Fruit fly (Drosophila melanogaster) whole organism, embryonic: ENCODE results near the gene CG31681.

Experiments used
- B-H1 ChIP-seq: fragments of 200-800 bp; sonication (Bioruptor generic); IDR thresholded peaks from 3 replicates; pipeline ENCODE4 v1.3.6; 2022; ENCODE audit warnings: missing biosample characterization, missing genetic modification characterization
- Blimp-1 ChIP-seq: fragments of 200-800 bp; sonication (Bioruptor generic); optimal IDR thresholded peaks from 3 replicates; lab custom pipeline; 2018; ENCODE audit warnings: missing biosample characterization, missing genetic modification characterization, mild to moderate bottlenecking, moderate library complexity, missing genetic modification reagents
- Bteb2 ChIP-seq: fragments of 200-800 bp; sonication (Bioruptor generic); optimal IDR thresholded peaks from 2 replicates; lab custom pipeline; 2016; ENCODE audit warnings: missing biosample characterization, missing genetic modification characterization
- CG17359 ChIP-seq: fragments of 200-800 bp; sonication (Bioruptor generic); optimal IDR thresholded peaks from 3 replicates; lab custom pipeline; 2018; ENCODE audit warnings: missing biosample characterization, mild to moderate bottlenecking, missing genetic modification characterization, moderate library complexity
- CG2889 ChIP-seq: fragments of 200-800 bp; sonication (Bioruptor generic); IDR thresholded peaks from 3 replicates; pipeline ENCODE4 v1.3.6; 2022; ENCODE audit warnings: missing biosample characterization, missing genetic modification characterization
- CG31388 ChIP-seq: fragments of 200-800 bp; sonication (Bioruptor generic); optimal IDR thresholded peaks from 2 replicates; lab custom pipeline; 2016; ENCODE audit warnings: missing biosample characterization, missing genetic modification characterization
- CG3838 ChIP-seq: fragments of 200-800 bp; sonication (Bioruptor generic); optimal IDR thresholded peaks from 3 replicates; lab custom pipeline; 2016; ENCODE audit warnings: missing biosample characterization, missing genetic modification characterization
- CG7357 ChIP-seq: fragments of 200-800 bp; sonication (Bioruptor generic); IDR thresholded peaks from 3 replicates; pipeline ENCODE4 v1.3.6; 2022; ENCODE audit warnings: missing biosample characterization, missing genetic modification characterization
- CG7745 ChIP-seq: fragments of 200-800 bp; sonication (Bioruptor generic); optimal IDR thresholded peaks from 2 replicates; lab custom pipeline; 2018; ENCODE audit warnings: missing biosample characterization, mild to moderate bottlenecking, missing genetic modification characterization, moderate library complexity
- CG7963 ChIP-seq: fragments of 200-800 bp; sonication (Bioruptor generic); IDR thresholded peaks from 3 replicates; pipeline ENCODE4 v1.3.6; 2022; ENCODE audit warnings: missing biosample characterization, missing genetic modification characterization; ENCODE audit not compliant: partially characterized antibody
- Dek ChIP-seq: fragments of 200-800 bp; sonication (Bioruptor generic); optimal IDR thresholded peaks from 3 replicates; lab custom pipeline; 2019; ENCODE audit warnings: missing biosample characterization, mild to moderate bottlenecking, missing genetic modification characterization, moderate library complexity
- Dp ChIP-seq: fragments of 200-800 bp; sonication (Bioruptor generic); optimal IDR thresholded peaks from 2 replicates; lab custom pipeline; 2018; ENCODE audit warnings: missing biosample characterization, mild to moderate bottlenecking, missing genetic modification characterization, moderate library complexity
- E2f1 ChIP-seq: fragments of 200-800 bp; sonication (Bioruptor generic); IDR thresholded peaks from 2 replicates; pipeline ENCODE4 v1.3.6; 2022; ENCODE audit warnings: missing biosample characterization, missing genetic modification characterization
- Hmx ChIP-seq: fragments of 200-800 bp; sonication (Bioruptor generic); optimal IDR thresholded peaks from 2 replicates; lab custom pipeline; 2016; ENCODE audit warnings: missing biosample characterization, missing genetic modification characterization
- Max ChIP-seq: fragments of 200-800 bp; sonication (Bioruptor generic); optimal IDR thresholded peaks from 2 replicates; lab custom pipeline; 2016; ENCODE audit warnings: missing biosample characterization, mild to moderate bottlenecking, missing genetic modification characterization
- Meics ChIP-seq: fragments of 200-800 bp; sonication (Bioruptor generic); optimal IDR thresholded peaks from 2 replicates; lab custom pipeline; 2017; ENCODE audit warnings: missing biosample characterization, mild to moderate bottlenecking, missing genetic modification characterization
- Optix ChIP-seq: fragments of 200-800 bp; sonication (Bioruptor generic); IDR thresholded peaks from 3 replicates; pipeline ENCODE4 v1.3.6; 2022; ENCODE audit warnings: missing biosample characterization, missing genetic modification characterization
- PHDP ChIP-seq: fragments of 200-800 bp; sonication (Bioruptor generic); optimal IDR thresholded peaks from 3 replicates; lab custom pipeline; 2018; ENCODE audit warnings: missing biosample characterization, mild to moderate bottlenecking, missing genetic modification characterization, moderate library complexity
- Ptx1 ChIP-seq: fragments of 200-800 bp; sonication (Bioruptor generic); IDR thresholded peaks from 2 replicates; pipeline ENCODE4 v1.3.6; 2022; ENCODE audit warnings: missing biosample characterization, missing genetic modification characterization
- Usf ChIP-seq: fragments of 200-800 bp; sonication (Bioruptor generic); optimal IDR thresholded peaks from 2 replicates; lab custom pipeline; 2017; ENCODE audit warnings: missing genotype, missing biosample characterization, missing genetic modification characterization
- amos ChIP-seq: fragments of 200-800 bp; sonication (Bioruptor generic); IDR thresholded peaks from 2 replicates; pipeline ENCODE4 v1.3.6; 2022; ENCODE audit warnings: missing biosample characterization, missing genetic modification characterization; ENCODE audit not compliant: partially characterized antibody
- ap ChIP-seq: fragments of 200-800 bp; sonication (Bioruptor generic); IDR thresholded peaks from 2 replicates; pipeline ENCODE4 v1.3.6; 2022; ENCODE audit warnings: missing biosample characterization, missing genetic modification characterization
- danr ChIP-seq: fragments of 200-800 bp; sonication (Bioruptor generic); IDR thresholded peaks from 2 replicates; pipeline ENCODE4 v1.3.6; 2022; ENCODE audit warnings: missing biosample characterization, missing genetic modification characterization
- dmrt99B ChIP-seq: fragments of 200-800 bp; sonication (Bioruptor generic); optimal IDR thresholded peaks from 2 replicates; lab custom pipeline; 2018; ENCODE audit warnings: missing biosample characterization, mild to moderate bottlenecking, missing genetic modification characterization, moderate library complexity
- esg ChIP-seq: fragments of 200-800 bp; sonication (Bioruptor generic); conservative IDR thresholded peaks from 2 replicates; pipeline ENCODE4 v1.3.6; 2022; ENCODE audit warnings: missing biosample characterization, missing genetic modification characterization
- eyg ChIP-seq: fragments of 200-800 bp; sonication (Bioruptor generic); optimal IDR thresholded peaks from 3 replicates; lab custom pipeline; 2016; ENCODE audit warnings: missing biosample characterization, missing genetic modification characterization
- fd102C ChIP-seq: fragments of 200-800 bp; sonication (Bioruptor generic); optimal IDR thresholded peaks from 2 replicates; lab custom pipeline; 2018; ENCODE audit warnings: missing biosample characterization, mild to moderate bottlenecking, missing genetic modification characterization, moderate library complexity
- gcm2 ChIP-seq: fragments of 200-800 bp; sonication (Bioruptor generic); optimal IDR thresholded peaks from 2 replicates; lab custom pipeline; 2016; ENCODE audit warnings: missing biosample characterization, missing genetic modification characterization
- gem ChIP-seq: fragments of 200-800 bp; sonication (Bioruptor generic); optimal IDR thresholded peaks from 2 replicates; lab custom pipeline; 2019; ENCODE audit warnings: missing biosample characterization, mild to moderate bottlenecking, missing genetic modification characterization, moderate library complexity
- hkb ChIP-seq, 2 experiments: fragments of 200-800 bp in 1 of 2; fragments of >200 bp in 1 of 2; sonication (Bioruptor generic) in 1 of 2; IDR thresholded peaks in 1 of 2; optimal IDR thresholded peaks in 1 of 2; 2 replicates each; pipeline versions ENCODE4 v1.3.6 to Lab custom; 2017 to 2022; ENCODE audit warnings: missing biosample characterization in 1 of 2, missing genetic modification characterization in 1 of 2
- org-1 ChIP-seq: fragments of 200-800 bp; sonication (Bioruptor generic); optimal IDR thresholded peaks from 2 replicates; lab custom pipeline; 2017; ENCODE audit warnings: missing biosample characterization, missing genetic modification characterization
- pho ChIP-seq: fragments of 200-800 bp; sonication (Bioruptor generic); optimal IDR thresholded peaks from 2 replicates; lab custom pipeline; 2016; ENCODE audit warnings: missing biosample characterization, missing genetic modification characterization
- sens-2 ChIP-seq: fragments of 200-800 bp; sonication (Bioruptor generic); IDR thresholded peaks from 2 replicates; pipeline ENCODE4 v1.3.6; 2022; ENCODE audit warnings: missing biosample characterization, missing genetic modification characterization
- sim ChIP-seq: fragments of 200-800 bp; sonication (Bioruptor generic); IDR thresholded peaks from 2 replicates; pipeline ENCODE4 v1.3.6; 2022; ENCODE audit warnings: missing biosample characterization, missing genetic modification characterization
- sr ChIP-seq: fragments of 200-800 bp; sonication (Bioruptor generic); IDR thresholded peaks from 3 replicates; pipeline ENCODE4 v1.3.6; 2022; ENCODE audit warnings: missing biosample characterization, missing genetic modification characterization
- wor ChIP-seq: fragments of 200-800 bp; sonication (Bioruptor generic); IDR thresholded peaks from 2 replicates; pipeline ENCODE4 v1.3.6; 2022; ENCODE audit warnings: missing biosample characterization, missing genetic modification characterization
- zen2 ChIP-seq: fragments of 200-800 bp; sonication (Bioruptor generic); IDR thresholded peaks from 3 replicates; pipeline ENCODE4 v1.3.6; 2022; ENCODE audit warnings: missing biosample characterization, missing genetic modification characterization; ENCODE audit not compliant: partially characterized antibody
- zfh1 ChIP-seq: fragments of 200-800 bp; sonication (Bioruptor generic); IDR thresholded peaks from 3 replicates; pipeline ENCODE4 v1.3.6; 2022; ENCODE audit warnings: missing biosample characterization, missing genetic modification characterization

CG31681 gene

dm6 chr2L:2290638-2291037, 4.0 kb upstream of the CG31681 start, which contains the start of gene robl22E:
Gene robl22E, minus strand, starts transcription at chr2L:2290738.
- TF ChIP-seq esg (GFP tag; lab: Robert Waterston, UW) (no peak), dmrt99B (tag; lab: Kevin White, UChicago) (no peak), Usf (no peak), zen2 (no peak), PHDP (tag; lab: Kevin White, UChicago) (no peak), hkb (optimal IDR thresholded peaks at IDR 0.05; lab: Kevin White, UChicago) (no peak), hkb (GFP tag; IDR thresholded peaks at IDR 0.05; lab: Robert Waterston, UW) (no peak), gem (tag; lab: Kevin White, UChicago) (no peak), CG7357 (GFP tag; lab: Robert Waterston, UW) (no peak), ap (GFP tag; lab: Robert Waterston, UW) (no peak), fd102C (GFP tag; lab: Kevin White, UChicago) (no peak), gcm2 (GFP tag; lab: Kevin White, UChicago) (no peak)

dm6 chr2L:2289316-2289715, 2.6 kb upstream of the CG31681 start, which contains the start of gene CG17237:
Gene CG17237, minus strand, starts transcription at chr2L:2289416.
- TF ChIP-seq E2f1 (GFP tag; lab: Robert Waterston, UW) = no peak
- TF ChIP-seq CG3838 (GFP tag; lab: Kevin White, UChicago) = no peak
- TF ChIP-seq Bteb2 (GFP tag; lab: Kevin White, UChicago) = no peak
- TF ChIP-seq B-H1 = no peak
- TF ChIP-seq, all 482 proteins: peak for 0

DNA sequence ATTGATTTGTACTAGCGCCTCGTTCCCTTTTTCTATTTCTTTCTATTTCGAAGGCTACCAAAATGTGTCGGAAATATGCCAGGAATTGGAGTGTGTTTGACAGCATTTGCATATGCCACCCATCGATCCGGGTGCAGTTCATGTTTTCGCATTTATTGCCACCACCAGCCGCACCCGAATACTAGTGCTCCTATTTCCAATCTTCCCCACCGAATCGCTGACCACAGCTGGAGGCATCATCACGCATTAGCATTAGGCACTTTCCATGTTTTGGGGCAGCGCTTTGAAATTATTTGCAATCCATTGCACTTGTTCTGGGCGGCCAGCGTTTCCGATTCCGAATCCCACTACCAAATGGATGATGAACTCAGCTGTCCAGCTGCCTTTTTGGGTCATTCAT, 1.1 kb upstream of the CG31681 start, which contains the start of gene CG42658:
TSS of gene CG42658 (minus strand) at position 101 of the 400 bp plus-strand sequence.
- no peak for TF ChIP-seq org-1 (GFP tag; lab: Kevin White, UChicago)
- no peak for TF ChIP-seq sim (GFP tag; lab: Robert Waterston, UW)
- TF ChIP-seq pho = no peak
- TF ChIP-seq sens-2 = no peak
- TF ChIP-seq zfh1 = no peak
- no peak for TF ChIP-seq wor (GFP tag; lab: Robert Waterston, UW)
- TF ChIP-seq, all 482 proteins: peak for 0

DNA sequence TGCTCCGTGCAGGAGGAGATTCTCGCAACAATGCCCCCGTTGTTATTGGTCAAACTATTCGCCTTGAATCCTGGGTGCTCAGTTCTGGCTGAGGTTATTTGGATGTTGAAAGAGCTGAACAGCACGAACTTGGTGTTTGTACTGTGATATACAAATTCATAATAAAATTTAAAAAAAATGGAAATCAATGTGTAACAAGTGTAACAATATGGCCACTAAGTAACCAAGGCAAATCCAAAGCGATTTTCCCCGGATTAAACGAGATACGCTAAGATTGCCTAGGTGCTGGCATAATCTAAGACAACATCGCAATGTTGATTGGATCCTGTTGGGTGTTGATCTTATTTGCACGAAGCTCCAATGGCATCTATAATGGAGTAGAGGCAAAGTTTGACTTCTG, 1.8 kb downstream of the CG31681 start, which contains the start of gene CG4271:
TSS of gene CG4271 (plus strand) at position 301 of the 400 bp plus-strand sequence.
- TF ChIP-seq Dek (tag; lab: Kevin White, UChicago) (no peak), sr (GFP tag; lab: Robert Waterston, UW) (no peak), Meics (GFP tag; lab: Kevin White, UChicago) (no peak), amos (GFP tag; lab: Robert Waterston, UW) (no peak), Dp (GFP tag; lab: Kevin White, UChicago) (no peak), Optix (GFP tag; lab: Robert Waterston, UW) (no peak), CG2889 (GFP tag; lab: Robert Waterston, UW) (no peak)

DNA sequence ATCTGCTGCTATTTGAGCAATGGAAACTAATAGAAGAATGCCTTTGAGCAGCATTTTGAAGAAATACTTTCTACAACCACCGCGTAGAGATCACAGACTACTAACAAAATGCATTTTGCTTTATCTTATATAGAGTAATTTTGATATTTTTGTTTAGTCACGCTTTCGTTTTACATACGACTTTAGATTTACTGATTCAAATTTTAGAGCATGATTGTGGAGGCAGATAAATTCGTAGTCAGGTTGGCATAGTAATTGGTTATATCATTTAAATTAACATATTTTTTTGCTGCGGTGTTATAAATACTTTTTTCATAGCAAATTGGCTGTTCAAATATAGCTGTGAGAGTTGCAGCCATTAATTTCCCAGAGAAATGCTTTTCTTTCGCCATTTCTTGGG, 17.6 kb downstream of the CG31681 start, which contains the start of gene CG17242:
TSS of gene CG17242 (minus strand) at position 101 of the 400 bp plus-strand sequence.
- no peak for TF ChIP-seq Ptx1 (GFP tag; lab: Robert Waterston, UW)
- TF ChIP-seq CG31388 (GFP tag; lab: Kevin White, UChicago) = no peak
- TF ChIP-seq Hmx (GFP tag; lab: Kevin White, UChicago) = no peak
- no peak for TF ChIP-seq danr (GFP tag; lab: Robert Waterston, UW)
- TF ChIP-seq Blimp-1 (GFP tag; lab: Kevin White, UChicago) = no peak
- no peak for TF ChIP-seq CG7745 (tag; lab: Kevin White, UChicago)
- TF ChIP-seq CG7963 = no peak
- TF ChIP-seq CG17359 (tag; lab: Kevin White, UChicago) = no peak
- no peak for TF ChIP-seq eyg (GFP tag; lab: Kevin White, UChicago)
- no peak for TF ChIP-seq Max (GFP tag; lab: Kevin White, UChicago)
